Fruit fly (Drosophila melanogaster) whole organism, embryonic: ENCODE results near the gene kni.

Source experiments
- Ada2b ChIP-seq: fragments of 200-800 bp; sonication (Bioruptor generic); IDR thresholded peaks from 2 replicates; pipeline ENCODE4 v1.3.6; 2022; ENCODE audit warnings: missing biosample characterization, missing genetic modification characterization
- CG12391 ChIP-seq: fragments of 200-800 bp; sonication (Bioruptor generic); optimal IDR thresholded peaks from 3 replicates; lab custom pipeline; 2018; ENCODE audit warnings: missing biosample characterization, mild to moderate bottlenecking, missing genetic modification characterization, moderate library complexity
- CG13123 ChIP-seq: fragments of 200-800 bp; sonication (Bioruptor generic); optimal IDR thresholded peaks from 2 replicates; lab custom pipeline; 2016; ENCODE audit warnings: missing biosample characterization, missing genetic modification characterization
- CG15514 ChIP-seq: fragments of 200-800 bp; sonication (Bioruptor generic); optimal IDR thresholded peaks from 3 replicates; lab custom pipeline; 2017; ENCODE audit warnings: missing biosample characterization, missing genetic modification characterization, mild to moderate bottlenecking, moderate library complexity, missing genetic modification reagents
- CG15696 ChIP-seq: fragments of 200-800 bp; sonication (Bioruptor generic); optimal IDR thresholded peaks from 2 replicates; lab custom pipeline; 2019; ENCODE audit warnings: missing biosample characterization, mild to moderate bottlenecking, missing genetic modification characterization, moderate library complexity
- CG17328 ChIP-seq: fragments of 200-800 bp; sonication (Bioruptor generic); IDR thresholded peaks from 2 replicates; pipeline ENCODE4 v1.3.6; 2022; ENCODE audit warnings: missing biosample characterization, missing genetic modification characterization
- CG17568 ChIP-seq: fragments of 200-800 bp; sonication (Bioruptor generic); optimal IDR thresholded peaks from 2 replicates; lab custom pipeline; 2018; ENCODE audit warnings: missing biosample characterization, mild to moderate bottlenecking, missing genetic modification characterization, moderate library complexity
- CG18476 ChIP-seq: fragments of 200-800 bp; sonication (Bioruptor generic); optimal IDR thresholded peaks from 2 replicates; lab custom pipeline; 2016; ENCODE audit warnings: missing biosample characterization, mild to moderate bottlenecking, missing genetic modification characterization
- CG2678 ChIP-seq: fragments of 200-800 bp; sonication (Bioruptor generic); optimal IDR thresholded peaks from 3 replicates; lab custom pipeline; 2019; ENCODE audit warnings: missing biosample characterization, mild to moderate bottlenecking, missing genetic modification characterization, moderate library complexity
- CG2875 ChIP-seq: fragments of 200-800 bp; sonication (Bioruptor generic); optimal IDR thresholded peaks from 2 replicates; lab custom pipeline; 2017; ENCODE audit warnings: missing biosample characterization, mild to moderate bottlenecking, missing genetic modification characterization, missing genetic modification reagents
- CG3065 ChIP-seq: fragments of 200-800 bp; sonication (Bioruptor generic); optimal IDR thresholded peaks from 2 replicates; lab custom pipeline; 2016; ENCODE audit warnings: missing biosample characterization, missing genetic modification characterization
- CG31441 ChIP-seq: fragments of 200-800 bp; sonication (Bioruptor generic); IDR thresholded peaks from 2 replicates; pipeline ENCODE4 v1.3.6; 2022; ENCODE audit warnings: missing biosample characterization, missing genetic modification characterization
- CG3163 ChIP-seq: fragments of 200-800 bp; sonication (Bioruptor generic); optimal IDR thresholded peaks from 3 replicates; lab custom pipeline; 2016; ENCODE audit warnings: missing biosample characterization, missing genetic modification characterization
- CG3847 ChIP-seq: fragments of 200-800 bp; sonication (Bioruptor generic); IDR thresholded peaks from 2 replicates; pipeline ENCODE4 v1.3.6; 2022; ENCODE audit warnings: missing biosample characterization, missing genetic modification characterization
- CG4328 ChIP-seq: fragments of 200-800 bp; sonication (Bioruptor generic); optimal IDR thresholded peaks from 3 replicates; lab custom pipeline; 2017; ENCODE audit warnings: missing biosample characterization, missing genetic modification reagents, missing genetic modification characterization
- CG43689 ChIP-seq: fragments of 200-800 bp; sonication (Bioruptor generic); IDR thresholded peaks from 2 replicates; pipeline ENCODE4 v1.3.6; 2022; ENCODE audit warnings: missing biosample characterization, missing genetic modification characterization
- CG6683 ChIP-seq: fragments of 200-800 bp; sonication (Bioruptor generic); optimal IDR thresholded peaks from 2 replicates; lab custom pipeline; 2017; ENCODE audit warnings: missing biosample characterization, mild to moderate bottlenecking, missing genetic modification characterization, missing genetic modification reagents
- CkIIα-i1 ChIP-seq: fragments of 200-800 bp; sonication (Bioruptor generic); IDR thresholded peaks from 2 replicates; pipeline ENCODE4 v1.3.6; 2022; ENCODE audit warnings: missing biosample characterization, missing genetic modification characterization
- Doc2 ChIP-seq: fragments of 200-800 bp; sonication (Bioruptor generic); IDR thresholded peaks from 2 replicates; pipeline ENCODE4 v1.3.6; 2022; ENCODE audit warnings: missing biosample characterization, missing genetic modification characterization
- E2f1 ChIP-seq: fragments of 200-800 bp; sonication (Bioruptor generic); IDR thresholded peaks from 2 replicates; pipeline ENCODE4 v1.3.6; 2022; ENCODE audit warnings: missing biosample characterization, missing genetic modification characterization
- Fer1 ChIP-seq: fragments of 200-800 bp; sonication (Bioruptor generic); optimal IDR thresholded peaks from 2 replicates; lab custom pipeline; 2017; ENCODE audit warnings: missing biosample characterization, mild to moderate bottlenecking, missing genetic modification characterization
- HmgD ChIP-seq: fragments of 200-800 bp; sonication (Bioruptor generic); optimal IDR thresholded peaks from 3 replicates; lab custom pipeline; 2016; ENCODE audit warnings: missing biosample characterization, missing genetic modification characterization
- Kr ChIP-seq: fragments of 200-800 bp; sonication (Bioruptor generic); optimal IDR thresholded peaks from 2 replicates; lab custom pipeline; 2017; ENCODE audit warnings: missing biosample characterization, mild to moderate bottlenecking, missing genetic modification characterization
- MTF-1 ChIP-seq: fragments of 200-800 bp; sonication (Bioruptor generic); optimal IDR thresholded peaks from 2 replicates; lab custom pipeline; 2018; ENCODE audit warnings: missing biosample characterization, mild to moderate bottlenecking, missing genetic modification characterization, borderline replicate concordance
- Mes4 ChIP-seq: fragments of 200-800 bp; sonication (Bioruptor generic); optimal IDR thresholded peaks from 2 replicates; lab custom pipeline; 2016; ENCODE audit warnings: missing biosample characterization, missing genetic modification characterization
- NC2α ChIP-seq: fragments of 200-800 bp; sonication (Bioruptor generic); optimal IDR thresholded peaks from 2 replicates; lab custom pipeline; 2016; ENCODE audit warnings: missing biosample characterization, missing genetic modification characterization
- Oaz ChIP-seq: fragments of 200-800 bp; sonication (Bioruptor generic); IDR thresholded peaks from 2 replicates; pipeline ENCODE4 v1.3.6; 2022; ENCODE audit warnings: missing biosample characterization, missing genetic modification characterization
- Opbp ChIP-seq: fragments of 200-800 bp; sonication (Bioruptor generic); IDR thresholded peaks from 3 replicates; pipeline ENCODE4 v1.3.6; 2022; ENCODE audit warnings: missing biosample characterization, missing genetic modification characterization; ENCODE audit not compliant: partially characterized antibody
- Poxn ChIP-seq: fragments of 200-800 bp; sonication (Bioruptor generic); IDR thresholded peaks from 2 replicates; pipeline ENCODE4 v1.3.6; 2022; ENCODE audit warnings: missing biosample characterization, missing genetic modification characterization
- Ravus ChIP-seq: fragments of 200-800 bp; sonication (Bioruptor generic); IDR thresholded peaks from 2 replicates; pipeline ENCODE4 v1.3.6; 2022; ENCODE audit warnings: missing biosample characterization, missing genetic modification characterization
- Vsx1 ChIP-seq: fragments of 200-800 bp; sonication (Bioruptor generic); optimal IDR thresholded peaks from 2 replicates; lab custom pipeline; 2017; ENCODE audit warnings: missing biosample characterization, mild to moderate bottlenecking, missing genetic modification characterization, missing genetic modification reagents
- ab ChIP-seq: fragments of 200-800 bp; sonication (Bioruptor generic); optimal IDR thresholded peaks from 2 replicates; lab custom pipeline; 2016; ENCODE audit warnings: missing biosample characterization, missing genetic modification characterization
- ac ChIP-seq: fragments of 200-800 bp; sonication (Bioruptor generic); optimal IDR thresholded peaks from 3 replicates; lab custom pipeline; 2017; ENCODE audit warnings: missing biosample characterization, mild to moderate bottlenecking, missing genetic modification characterization
- corto ChIP-seq: fragments of 200-800 bp; sonication (Bioruptor generic); optimal IDR thresholded peaks from 2 replicates; lab custom pipeline; 2016; ENCODE audit warnings: missing biosample characterization, mild to moderate bottlenecking, missing genetic modification characterization, moderate library complexity
- esg ChIP-seq: fragments of 200-800 bp; sonication (Bioruptor generic); conservative IDR thresholded peaks from 2 replicates; pipeline ENCODE4 v1.3.6; 2022; ENCODE audit warnings: missing biosample characterization, missing genetic modification characterization
- fd102C ChIP-seq: fragments of 200-800 bp; sonication (Bioruptor generic); optimal IDR thresholded peaks from 2 replicates; lab custom pipeline; 2018; ENCODE audit warnings: missing biosample characterization, mild to moderate bottlenecking, missing genetic modification characterization, moderate library complexity
- gem ChIP-seq: fragments of 200-800 bp; sonication (Bioruptor generic); optimal IDR thresholded peaks from 2 replicates; lab custom pipeline; 2019; ENCODE audit warnings: missing biosample characterization, mild to moderate bottlenecking, missing genetic modification characterization, moderate library complexity
- gsb ChIP-seq: fragments of 200-800 bp; sonication (Bioruptor generic); IDR thresholded peaks from 2 replicates; pipeline ENCODE4 v1.3.6; 2022; ENCODE audit warnings: missing biosample characterization, missing genetic modification characterization
- kni ChIP-seq: fragments of 200-800 bp; sonication (Bioruptor generic); optimal IDR thresholded peaks from 3 replicates; lab custom pipeline; 2017; ENCODE audit warnings: mild to moderate bottlenecking, missing biosample characterization, missing genetic modification reagents, missing genetic modification characterization
- lbe ChIP-seq: fragments of 200-800 bp; sonication (Bioruptor generic); optimal IDR thresholded peaks from 2 replicates; lab custom pipeline; 2016; ENCODE audit warnings: missing biosample characterization, mild to moderate bottlenecking, missing genetic modification characterization
- mirr ChIP-seq: fragments of 200-800 bp; sonication (Bioruptor generic); optimal IDR thresholded peaks from 3 replicates; lab custom pipeline; 2018; ENCODE audit warnings: missing biosample characterization, mild to moderate bottlenecking, missing genetic modification characterization
- nom ChIP-seq: fragments of 200-800 bp; sonication (Bioruptor generic); optimal IDR thresholded peaks from 2 replicates; lab custom pipeline; 2017; ENCODE audit warnings: missing biosample characterization, missing genetic modification characterization, mild to moderate bottlenecking, moderate library complexity, missing genetic modification reagents
- pb ChIP-seq: fragments of 200-800 bp; sonication (Bioruptor generic); optimal IDR thresholded peaks from 3 replicates; lab custom pipeline; 2016; ENCODE audit warnings: missing biosample characterization, missing genetic modification characterization
- peb ChIP-seq: fragments of 200-800 bp; sonication (Bioruptor generic); IDR thresholded peaks from 2 replicates; pipeline ENCODE4 v1.3.6; 2022; ENCODE audit warnings: missing biosample characterization, missing genetic modification characterization
- phol ChIP-seq: fragments of 200-800 bp; sonication (Bioruptor generic); optimal IDR thresholded peaks from 3 replicates; lab custom pipeline; 2018; ENCODE audit warnings: missing biosample characterization, mild to moderate bottlenecking, missing genetic modification characterization, moderate library complexity
- repo ChIP-seq: fragments of 200-800 bp; sonication (Bioruptor generic); optimal IDR thresholded peaks from 2 replicates; lab custom pipeline; 2016; ENCODE audit warnings: missing biosample characterization, missing genetic modification characterization
- run ChIP-seq: fragments of 200-800 bp; sonication (Bioruptor generic); optimal IDR thresholded peaks from 3 replicates; lab custom pipeline; 2018; ENCODE audit warnings: missing biosample characterization, mild to moderate bottlenecking, missing genetic modification characterization
- so ChIP-seq: fragments of 200-800 bp; sonication (Bioruptor generic); IDR thresholded peaks from 3 replicates; pipeline ENCODE4 v1.3.6; 2022; ENCODE audit warnings: missing biosample characterization, missing genetic modification characterization
- sob ChIP-seq: fragments of 200-800 bp; sonication (Bioruptor generic); IDR thresholded peaks from 2 replicates; pipeline ENCODE4 v1.3.6; 2022; ENCODE audit warnings: missing biosample characterization, missing genetic modification characterization
- toy ChIP-seq: fragments of 200-800 bp; sonication (Bioruptor generic); IDR thresholded peaks from 2 replicates; pipeline ENCODE4 v1.3.6; 2022; ENCODE audit warnings: missing biosample characterization, missing genetic modification characterization
- unc-4 ChIP-seq: fragments of 200-800 bp; sonication (Bioruptor generic); IDR thresholded peaks from 2 replicates; pipeline ENCODE4 v1.3.6; 2022; ENCODE audit warnings: missing biosample characterization, missing genetic modification characterization; ENCODE audit not compliant: partially characterized antibody

Gene kni

DNA sequence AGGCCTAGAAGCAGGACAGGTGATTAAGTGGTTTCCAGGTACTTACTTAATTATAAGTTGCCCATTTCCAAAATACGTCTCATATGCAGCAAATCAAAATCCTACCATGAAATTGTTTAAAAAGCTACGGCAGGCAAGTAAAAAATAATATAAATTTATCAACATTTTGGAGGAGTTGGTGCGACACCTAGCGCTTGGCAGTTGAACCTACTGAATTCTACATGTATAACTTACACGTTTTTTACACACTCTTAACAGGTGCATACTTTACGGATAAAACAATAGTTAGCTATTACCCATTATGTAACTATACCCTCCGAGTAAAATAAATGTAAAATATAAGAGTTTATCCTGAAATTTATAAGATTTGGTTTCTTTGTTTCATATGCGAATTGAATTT is 16.2 kb upstream of the kni start (continued):
- TF ChIP-seq unc-4 (GFP tag; lab: Robert Waterston, UW) (no peak), sob (GFP tag; lab: Robert Waterston, UW) (peak; percentile 84), so (GFP tag; lab: Robert Waterston, UW) (no peak), E2f1 (GFP tag; lab: Robert Waterston, UW) (peak; percentile 57; the same call in 1 of the 2 replicates), ac (GFP tag; lab: Kevin White, UChicago) (peak; percentile 32), run (tag; lab: Kevin White, UChicago) (no peak), pb (no peak), repo (GFP tag; lab: Kevin White, UChicago) (peak; percentile 52), CG13123 (GFP tag; lab: Kevin White, UChicago) (no peak), NC2α (GFP tag; lab: Kevin White, UChicago) (no peak), CG2875 (GFP tag; lab: Kevin White, UChicago) (peak; percentile 62), gem (peak; percentile 62), Fer1 (GFP tag; lab: Kevin White, UChicago) (no peak), ab (GFP tag; lab: Kevin White, UChicago) (peak; percentile 1), gsb (no peak; the same call in 1 of the 2 replicates), Ravus (no peak), MTF-1 (GFP tag; lab: Kevin White, UChicago) (no peak), CG3847 (no peak; the same call in 1 of the 2 replicates), kni (no peak), CG12391 (tag; lab: Kevin White, UChicago) (peak; percentile 56), CG2678 (peak; percentile 46), CG18476 (peak; percentile 7), CG17568 (peak; percentile 55), Poxn (GFP tag; lab: Robert Waterston, UW) (no peak), peb (GFP tag; lab: Robert Waterston, UW) (no peak), CG17328 (GFP tag; lab: Robert Waterston, UW) (peak; percentile 23; the same call in 1 of the 2 replicates), Kr (no peak), phol (tag; lab: Kevin White, UChicago) (peak; percentile 67), Opbp (peak; percentile 57; the same call in 2 of the 3 replicates), nom (GFP tag; lab: Kevin White, UChicago) (no peak), CG15514 (GFP tag; lab: Kevin White, UChicago) (peak; percentile 62), Mes4 (peak; percentile 63), CG4328 (GFP tag; lab: Kevin White, UChicago) (no peak), fd102C (GFP tag; lab: Kevin White, UChicago) (peak; percentile 66), CG15696 (tag; lab: Kevin White, UChicago) (peak; percentile 57), CkIIα-i1 (GFP tag; lab: Robert Waterston, UW) (no peak), lbe (GFP tag; lab: Kevin White, UChicago) (no peak), corto (GFP tag; lab: Kevin White, UChicago) (no peak), Vsx1 (GFP tag; lab: Kevin White, UChicago) (peak; percentile 19), Ada2b (GFP tag; lab: Robert Waterston, UW) (no peak; the same call in 1 of the 2 replicates), Oaz (GFP tag; lab: Robert Waterston, UW) (peak; percentile 50; the same call in 1 of the 2 replicates), toy (GFP tag; lab: Robert Waterston, UW) (no peak), Doc2 (GFP tag; lab: Robert Waterston, UW) (no peak), CG3065 (GFP tag; lab: Kevin White, UChicago) (no peak), mirr (GFP tag; lab: Kevin White, UChicago) (peak; percentile 2), CG43689 (no peak), CG31441 (GFP tag; lab: Robert Waterston, UW) (peak; percentile 46; the same call in 1 of the 2 replicates), esg (GFP tag; lab: Robert Waterston, UW) (no peak), HmgD (peak; percentile 22), CG6683 (GFP tag; lab: Kevin White, UChicago) (no peak), CG3163 (peak; percentile 16)
